Worm (Caenorhabditis elegans): ENCODE results near the gene cnnm-2.

DNA sequence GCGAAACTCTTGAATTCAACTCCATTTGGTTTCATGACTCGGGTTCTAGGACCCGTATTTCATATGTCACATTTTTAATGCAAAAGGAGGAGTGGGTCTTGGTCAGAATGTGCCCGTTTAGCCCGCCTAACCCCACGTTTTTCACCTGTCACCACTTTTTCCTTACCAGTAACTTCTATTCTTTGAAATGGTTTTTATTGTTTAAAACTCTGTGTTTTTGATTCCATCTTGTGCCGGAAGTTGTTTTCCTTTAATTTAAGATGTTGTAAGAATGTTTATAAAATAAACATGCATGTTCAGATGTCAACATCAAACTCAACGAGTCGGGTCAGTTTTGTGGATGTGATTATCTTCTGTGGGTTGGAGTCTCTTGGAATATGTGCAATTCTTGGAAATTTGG, 33.3 kb upstream of the cnnm-2 start, which contains the start of gene ZK721.4:
- no peak for TF ChIP-seq tbx-37 (GFP tag; conservative IDR thresholded peaks at IDR 0.05)
- TF ChIP-seq flt-1 (GFP tag; IDR thresholded peaks at IDR 0.05): no peak
- TF ChIP-seq ama-1 (optimal IDR thresholded peaks at IDR 0.05): no peak
- TF ChIP-seq ceh-13 (GFP tag; optimal IDR thresholded peaks at IDR 0.05): no peak
- no peak for TF ChIP-seq aly-1 (tag; optimal IDR thresholded peaks at IDR 0.05)
- no peak for TF ChIP-seq ceh-36 (tag; optimal IDR thresholded peaks at IDR 0.05)
- no peak for TF ChIP-seq tra-4 (tag; optimal IDR thresholded peaks at IDR 0.05)
- no peak for TF ChIP-seq F13C5.2 (tag; optimal IDR thresholded peaks at IDR 0.05)
- no peak for TF ChIP-seq sea-1 (GFP tag; conservative IDR thresholded peaks at IDR 0.05)
- TF ChIP-seq hnd-1 (tag; optimal IDR thresholded peaks at IDR 0.05): no peak
- TF ChIP-seq tbx-11 (GFP tag; IDR thresholded peaks at IDR 0.05): no peak

Data from whole organism, early embryonic.